Fruit fly (Drosophila melanogaster) whole organism, embryonic: ENCODE results near the gene zld.

Source experiments
- Asciz ChIP-seq: fragments of 200-800 bp; sonication (Bioruptor generic); optimal IDR thresholded peaks from 2 replicates; lab custom pipeline; 2017; ENCODE audit warnings: missing biosample characterization, mild to moderate bottlenecking, missing genetic modification characterization, missing genetic modification reagents
- CG10321 ChIP-seq: fragments of 200-800 bp; sonication (Bioruptor generic); IDR thresholded peaks from 2 replicates; pipeline ENCODE4 v1.3.6; 2022; ENCODE audit warnings: missing biosample characterization, missing genetic modification characterization
- CG10543 ChIP-seq: fragments of 200-800 bp; sonication (Bioruptor generic); optimal IDR thresholded peaks from 3 replicates; lab custom pipeline; 2017; ENCODE audit warnings: missing biosample characterization, mild to moderate bottlenecking, missing genetic modification characterization, moderate library complexity
- CG11696 ChIP-seq: fragments of 200-800 bp; sonication (Bioruptor generic); IDR thresholded peaks from 2 replicates; pipeline ENCODE4 v1.3.6; 2022; ENCODE audit warnings: missing biosample characterization, missing genetic modification characterization
- CG11723 ChIP-seq: fragments of 200-800 bp; sonication (Bioruptor generic); optimal IDR thresholded peaks from 2 replicates; lab custom pipeline; 2017; ENCODE audit warnings: missing biosample characterization, mild to moderate bottlenecking, missing genetic modification characterization
- CG14014 ChIP-seq: fragments of 200-800 bp; sonication (Bioruptor generic); IDR thresholded peaks from 2 replicates; pipeline ENCODE4 v1.3.6; 2022; ENCODE audit warnings: missing biosample characterization, missing genetic modification characterization
- CG15269 ChIP-seq: fragments of 200-800 bp; sonication (Bioruptor generic); optimal IDR thresholded peaks from 2 replicates; lab custom pipeline; 2018; ENCODE audit warnings: missing biosample characterization, mild to moderate bottlenecking, missing genetic modification characterization, moderate library complexity
- CG15479 ChIP-seq: fragments of 200-800 bp; sonication (Bioruptor generic); optimal IDR thresholded peaks from 3 replicates; lab custom pipeline; 2019; ENCODE audit warnings: missing biosample characterization, mild to moderate bottlenecking, missing genetic modification characterization, moderate library complexity
- CG1647 ChIP-seq: fragments of 200-800 bp; sonication (Bioruptor generic); optimal IDR thresholded peaks from 3 replicates; lab custom pipeline; 2016; ENCODE audit warnings: missing biosample characterization, missing genetic modification characterization
- CG16815 ChIP-seq: fragments of 200-800 bp; sonication (Bioruptor generic); optimal IDR thresholded peaks from 3 replicates; lab custom pipeline; 2017; ENCODE audit warnings: missing biosample characterization, mild to moderate bottlenecking, missing genetic modification characterization
- CG3281 ChIP-seq: fragments of 200-800 bp; sonication (Bioruptor generic); optimal IDR thresholded peaks from 3 replicates; lab custom pipeline; 2017; ENCODE audit warnings: missing biosample characterization, mild to moderate bottlenecking, missing genetic modification characterization
- CG6175 ChIP-seq: fragments of 200-800 bp; sonication (Bioruptor generic); IDR thresholded peaks from 3 replicates; pipeline ENCODE4 v1.3.6; 2022; ENCODE audit warnings: missing biosample characterization, missing genetic modification characterization
- CG8290 ChIP-seq, 3 experiments: fragments of 200-800 bp; sonication (Bioruptor generic); optimal IDR thresholded peaks; 2 replicates each; lab custom pipeline; 2016 to 2019; ENCODE audit warnings: missing biosample characterization in 3 of 3, missing genetic modification characterization in 3 of 3, mild to moderate bottlenecking in 2 of 3, moderate library complexity in 1 of 3
- CG8478 ChIP-seq: fragments of >200 bp; optimal IDR thresholded peaks from 2 replicates; lab custom pipeline; 2018
- CG8924 ChIP-seq: fragments of 200-800 bp; optimal IDR thresholded peaks from 3 replicates; lab custom pipeline; 2019; ENCODE audit warnings: missing biosample characterization, mild to moderate bottlenecking, missing genetic modification characterization, moderate library complexity
- CTCF ChIP-seq: fragments of 200-800 bp; sonication (Bioruptor generic); optimal IDR thresholded peaks from 2 replicates; lab custom pipeline; 2017; ENCODE audit warnings: missing biosample characterization, mild to moderate bottlenecking, missing genetic modification characterization, moderate library complexity
- CoRest ChIP-seq: fragments of 200-800 bp; sonication (Bioruptor generic); optimal IDR thresholded peaks from 3 replicates; lab custom pipeline; 2018; ENCODE audit warnings: missing biosample characterization, mild to moderate bottlenecking, missing genetic modification characterization, moderate library complexity
- CrebB ChIP-seq: fragments of 200-800 bp; sonication (Bioruptor generic); optimal IDR thresholded peaks from 3 replicates; lab custom pipeline; 2018; ENCODE audit warnings: missing biosample characterization, mild to moderate bottlenecking, missing genetic modification characterization
- Deaf1 ChIP-seq: fragments of 200-800 bp; optimal IDR thresholded peaks from 3 replicates; lab custom pipeline; 2019; ENCODE audit warnings: missing biosample characterization, mild to moderate bottlenecking, missing genetic modification characterization, moderate library complexity
- ERR ChIP-seq: fragments of 200-800 bp; sonication (Bioruptor generic); optimal IDR thresholded peaks from 2 replicates; lab custom pipeline; 2016; ENCODE audit warnings: missing biosample characterization, missing genetic modification characterization
- HHEX ChIP-seq: fragments of 200-800 bp; sonication (Bioruptor generic); optimal IDR thresholded peaks from 3 replicates; lab custom pipeline; 2017; ENCODE audit warnings: missing biosample characterization, mild to moderate bottlenecking, missing genetic modification characterization, missing genetic modification reagents
- Lim3 ChIP-seq: fragments of 200-800 bp; sonication (Bioruptor generic); IDR thresholded peaks from 2 replicates; pipeline ENCODE4 v1.3.6; 2022; ENCODE audit warnings: missing biosample characterization, missing genetic modification characterization
- Med ChIP-seq: fragments of 200-800 bp; sonication (Bioruptor generic); peaks from one replicate; lab custom pipeline; 2016; ENCODE audit warnings: missing biosample characterization, missing genetic modification characterization, mild to moderate bottlenecking, inconsistent platforms, moderate library complexity
- NC2β ChIP-seq: fragments of 200-800 bp; sonication (Bioruptor generic); optimal IDR thresholded peaks from 2 replicates; lab custom pipeline; 2016; ENCODE audit warnings: missing biosample characterization, missing genetic modification characterization
- Opbp ChIP-seq: fragments of 200-800 bp; sonication (Bioruptor generic); IDR thresholded peaks from 3 replicates; pipeline ENCODE4 v1.3.6; 2022; ENCODE audit warnings: missing biosample characterization, missing genetic modification characterization; ENCODE audit not compliant: partially characterized antibody
- Six4 ChIP-seq: fragments of 200-800 bp; sonication (Bioruptor generic); optimal IDR thresholded peaks from 2 replicates; lab custom pipeline; 2016; ENCODE audit warnings: missing biosample characterization, missing genetic modification characterization
- Stat92E ChIP-seq, 3 experiments: fragments of >200 bp in 2 of 3; fragments of 200-800 bp in 1 of 3; sonication (Bioruptor generic) in 1 of 3; optimal IDR thresholded peaks; 2 replicates each; lab custom pipeline; 2017 to 2019; ENCODE audit warnings: missing biosample characterization in 3 of 3, missing genetic modification characterization in 3 of 3, mild to moderate bottlenecking in 1 of 3, moderate library complexity in 1 of 3
- TFAM ChIP-seq: fragments of 200-800 bp; sonication (Bioruptor generic); optimal IDR thresholded peaks from 2 replicates; lab custom pipeline; 2017; ENCODE audit warnings: missing biosample characterization, missing genetic modification characterization, inconsistent platforms
- Trl ChIP-seq, 3 experiments: fragments of >200 bp in 2 of 3; fragments of 200-800 bp in 1 of 3; sonication (Bioruptor generic) in 1 of 3; optimal IDR thresholded peaks; 2 replicates in 1 of 3; 3 replicates in 2 of 3; lab custom pipeline; 2016 to 2017; ENCODE audit warnings: missing biosample characterization in 1 of 3, missing genetic modification characterization in 1 of 3
- bowl ChIP-seq: fragments of 200-800 bp; sonication (Bioruptor generic); IDR thresholded peaks from 2 replicates; pipeline ENCODE4 v1.3.6; 2022; ENCODE audit warnings: missing biosample characterization, missing genetic modification characterization
- crol ChIP-seq: fragments of 200-800 bp; sonication (Bioruptor generic); IDR thresholded peaks from 2 replicates; pipeline ENCODE4 v1.3.6; 2022; ENCODE audit warnings: missing biosample characterization, missing genetic modification characterization
- ftz-f1 ChIP-seq: fragments of 200-800 bp; sonication (Bioruptor generic); optimal IDR thresholded peaks from 2 replicates; lab custom pipeline; 2016; ENCODE audit warnings: missing biosample characterization, missing genetic modification characterization
- kay ChIP-seq: fragments of 200-800 bp; sonication (Bioruptor generic); optimal IDR thresholded peaks from 2 replicates; lab custom pipeline; 2016; ENCODE audit warnings: missing biosample characterization, missing genetic modification characterization
- ken ChIP-seq: fragments of 200-800 bp; sonication (Bioruptor generic); IDR thresholded peaks from 3 replicates; pipeline ENCODE4 v1.3.6; 2022; ENCODE audit warnings: missing biosample characterization, missing genetic modification characterization
- kni ChIP-seq: fragments of 200-800 bp; sonication (Bioruptor generic); optimal IDR thresholded peaks from 3 replicates; lab custom pipeline; 2017; ENCODE audit warnings: mild to moderate bottlenecking, missing biosample characterization, missing genetic modification reagents, missing genetic modification characterization
- mirr ChIP-seq: fragments of 200-800 bp; sonication (Bioruptor generic); optimal IDR thresholded peaks from 3 replicates; lab custom pipeline; 2018; ENCODE audit warnings: missing biosample characterization, mild to moderate bottlenecking, missing genetic modification characterization
- nerfin-2 ChIP-seq: fragments of 200-800 bp; sonication (Bioruptor generic); IDR thresholded peaks from 2 replicates; pipeline ENCODE4 v1.3.6; 2022; ENCODE audit warnings: missing biosample characterization, missing genetic modification characterization; ENCODE audit not compliant: partially characterized antibody
- prd ChIP-seq, 3 experiments: fragments of >200 bp in 2 of 3; fragments of 200-800 bp in 1 of 3; sonication (Bioruptor generic) in 1 of 3; optimal IDR thresholded peaks in 2 of 3; IDR thresholded peaks in 1 of 3; 2 replicates in 2 of 3; 3 replicates in 1 of 3; pipeline versions ENCODE4 v1.3.6 to Lab custom; 2017 to 2022; ENCODE audit warnings: missing biosample characterization in 1 of 3, missing genetic modification characterization in 1 of 3
- pros ChIP-seq: fragments of 200-800 bp; sonication (Bioruptor generic); optimal IDR thresholded peaks from 3 replicates; lab custom pipeline; 2019; ENCODE audit warnings: missing biosample characterization, mild to moderate bottlenecking, missing genetic modification characterization, moderate library complexity
- sens ChIP-seq: fragments of 200-800 bp; sonication (Bioruptor generic); peaks from one replicate; lab custom pipeline; 2016; ENCODE audit warnings: missing biosample characterization, missing genetic modification characterization
- sisA ChIP-seq: fragments of 200-800 bp; sonication (Bioruptor generic); IDR thresholded peaks from 2 replicates; pipeline ENCODE4 v1.3.6; 2022; ENCODE audit warnings: missing biosample characterization, missing genetic modification characterization
- twi ChIP-seq: fragments of 200-800 bp; optimal IDR thresholded peaks from 2 replicates; lab custom pipeline; 2019; ENCODE audit warnings: missing biosample characterization, mild to moderate bottlenecking, missing genetic modification characterization, moderate library complexity

Gene zld

dm6 chrX:19782736-19783325, 517 bp downstream of the zld start (continued):
- TF ChIP-seq CG11696 (GFP tag; lab: Robert Waterston, UW) (no peak), ftz-f1 (GFP tag; lab: Kevin White, UChicago) (no peak)

- TF ChIP-seq bowl (no peak), CG11723 (GFP tag; lab: Kevin White, UChicago) (no peak), CG15269 (tag; lab: Kevin White, UChicago) (no peak), CG8478 (lab: Kevin White, UChicago) (peak; percentile 61), prd (optimal IDR thresholded peaks at IDR 0.05; lab: Kevin White, UChicago) (no peak), prd (GFP tag; IDR thresholded peaks at IDR 0.05; lab: Robert Waterston, UW) (peak; percentile 5; the same call in 1 of the 3 replicates)
These were observed 1.5 kb downstream of the zld start for dm6 chrX:19781861-19782260.

DNA sequence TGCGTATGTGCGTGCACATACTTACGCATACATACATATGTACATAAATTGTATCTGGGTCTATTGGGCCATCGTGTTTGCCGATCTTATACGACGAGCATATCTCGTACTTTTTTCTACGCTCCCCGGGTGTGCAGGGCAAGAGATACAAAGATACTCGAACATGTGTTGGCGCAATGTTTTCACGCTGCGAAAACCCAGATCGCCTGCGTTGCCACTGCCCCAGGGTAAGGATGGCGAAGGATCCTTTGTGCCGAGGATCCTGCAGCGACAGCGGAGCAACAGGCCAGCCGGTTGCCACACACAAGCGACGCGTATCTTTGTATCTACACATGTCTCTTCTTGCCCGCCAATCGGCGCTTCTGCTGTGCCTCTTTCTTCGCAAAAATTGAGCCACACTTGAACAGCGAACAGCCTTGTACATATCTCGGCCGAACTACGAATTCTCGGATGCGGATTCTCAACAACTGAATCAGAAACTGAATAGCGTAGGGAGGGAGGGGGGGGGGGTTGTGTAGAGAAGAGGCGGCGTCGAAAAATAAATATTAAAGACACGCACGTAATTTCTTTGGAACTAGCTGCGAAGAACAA, 8.2 kb downstream of the zld start:
- TF ChIP-seq CG1647 (no peak), ken (GFP tag; lab: Robert Waterston, UW) (no peak), CG8924 (tag; lab: Kevin White, UChicago) (peak; percentile 7), TFAM (GFP tag; lab: Kevin White, UChicago) (no peak), NC2β (GFP tag; lab: Kevin White, UChicago) (no peak), pros (GFP tag; lab: Kevin White, UChicago) (peak; percentile 23), Opbp (GFP tag; lab: Robert Waterston, UW) (no peak), sisA (no peak), kay (GFP tag; lab: Kevin White, UChicago) (no peak), Asciz (no peak), CG10543 (GFP tag; lab: Kevin White, UChicago) (no peak), mirr (GFP tag; lab: Kevin White, UChicago) (no peak), CrebB (no peak), crol (GFP tag; lab: Robert Waterston, UW) (no peak), Six4 (GFP tag; lab: Kevin White, UChicago) (no peak), Stat92E (GFP tag; optimal IDR thresholded peaks at IDR 0.05; lab: Kevin White, UChicago) (peak in 1 of 3 experiments; percentile 35), twi (tag; lab: Kevin White, UChicago) (peak; percentile 97), ERR (GFP tag; lab: Kevin White, UChicago) (no peak), Deaf1 (tag; lab: Kevin White, UChicago) (peak; percentile 21), Med (GFP tag; lab: Kevin White, UChicago) (peak; percentile 32), CG15479 (GFP tag; lab: Kevin White, UChicago) (peak; percentile 97)

DNA sequence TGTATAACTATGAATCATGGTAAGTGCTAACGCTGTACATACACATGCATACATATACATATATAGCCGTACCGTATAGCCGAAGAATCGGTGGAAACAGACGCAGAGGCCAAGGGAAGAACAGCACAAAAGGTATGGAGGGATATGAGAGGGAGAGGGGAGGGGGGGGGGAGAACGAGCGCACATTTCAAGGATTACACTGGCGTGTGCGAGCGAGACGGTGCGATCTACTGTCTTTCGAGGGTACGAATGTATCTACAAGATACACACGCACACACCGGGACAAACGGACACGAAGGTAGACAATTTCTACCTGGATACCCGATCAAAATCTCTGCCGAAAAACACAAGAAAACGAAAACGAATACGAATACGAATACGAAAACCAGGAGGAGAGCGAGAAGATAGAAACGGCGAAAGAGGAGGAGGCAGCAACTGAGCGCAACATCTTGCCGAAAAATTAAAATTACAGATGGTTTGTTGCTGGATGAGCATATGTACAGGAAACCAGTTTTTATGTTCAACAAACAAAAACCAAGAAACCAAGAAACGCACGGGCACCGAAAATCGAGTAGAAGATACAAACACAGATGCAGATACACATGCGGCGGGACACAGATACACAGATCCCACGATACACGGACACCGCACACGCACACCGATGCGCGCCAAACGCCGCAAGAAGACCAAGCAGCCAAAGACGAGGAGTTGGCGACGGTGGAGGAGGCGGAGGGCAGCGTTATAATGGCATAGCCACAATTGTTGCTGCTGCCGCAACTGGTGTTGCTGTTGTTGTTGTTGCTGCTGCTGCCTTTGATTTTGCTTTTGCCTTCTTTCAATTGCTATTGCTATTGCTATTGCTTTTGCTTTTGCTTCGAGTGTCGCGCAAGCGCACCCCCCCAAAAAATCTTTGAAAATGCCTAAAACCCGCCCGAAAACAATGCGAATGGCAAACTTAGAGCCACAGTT, 9.3 kb downstream of the zld start:
- TF ChIP-seq Deaf1 (tag; lab: Kevin White, UChicago): peak; percentile 44
- no peak for TF ChIP-seq CG3281 (GFP tag; lab: Kevin White, UChicago)
- no peak for TF ChIP-seq HHEX (GFP tag; lab: Kevin White, UChicago)
- TF ChIP-seq nerfin-2 (GFP tag; lab: Robert Waterston, UW): no peak
- TF ChIP-seq sens (GFP tag; lab: Kevin White, UChicago): peak; percentile 20
- TF ChIP-seq CG6175 (GFP tag; lab: Robert Waterston, UW): peak; percentile 77; the same call in 2 of the 3 replicates
- no peak for TF ChIP-seq Lim3 (GFP tag; lab: Robert Waterston, UW)
- TF ChIP-seq CoRest (tag; lab: Kevin White, UChicago): no peak
- no peak for TF ChIP-seq CG16815 (GFP tag; lab: Kevin White, UChicago)
- peak; percentile 54 for TF ChIP-seq kni (GFP tag; lab: Kevin White, UChicago)
- TF ChIP-seq CG8290 (GFP tag; optimal IDR thresholded peaks at IDR 0.05; lab: Kevin White, UChicago): no peak
- no peak for TF ChIP-seq CG8290 (tag; optimal IDR thresholded peaks at IDR 0.05; lab: Kevin White, UChicago)
- TF ChIP-seq CG10321 (GFP tag; lab: Robert Waterston, UW): no peak
- no peak for TF ChIP-seq CTCF (GFP tag; lab: Kevin White, UChicago)
- TF ChIP-seq CG14014 (GFP tag; lab: Robert Waterston, UW): no peak
- TF ChIP-seq Trl (optimal IDR thresholded peaks at IDR 0.05; lab: Kevin White, UChicago): no peak
- TF ChIP-seq Trl (GFP tag; optimal IDR thresholded peaks at IDR 0.05; lab: Kevin White, UChicago): no peak
- peak; percentile 93 for TF ChIP-seq pros (GFP tag; lab: Kevin White, UChicago)
